Worm (Caenorhabditis elegans): ENCODE results near the gene K05F1.8.

K05F1.8 gene

DNA sequence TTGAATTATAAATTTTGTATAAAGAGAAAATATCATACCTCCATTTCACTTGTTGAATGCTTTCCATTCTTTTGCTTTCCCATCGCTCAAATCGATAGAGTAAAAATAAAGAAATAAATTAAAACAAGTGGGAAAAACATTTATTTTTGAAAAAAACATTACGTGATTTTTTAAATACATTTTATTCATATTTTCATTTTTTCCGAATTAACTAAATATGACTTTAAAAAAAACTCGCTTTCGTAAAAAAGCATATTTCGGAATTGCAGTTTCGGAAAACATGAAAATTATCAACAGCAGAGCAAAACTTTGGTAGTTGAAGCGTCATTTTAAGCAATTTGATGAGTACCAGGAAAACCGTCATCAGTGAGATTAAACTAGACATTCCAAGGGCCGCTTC is at the start of gene K05F1.8:
K05F1.8 (minus strand) TSS at position 101 of the 400 bp plus-strand sequence.
- TF ChIP-seq tbx-11 (GFP tag; IDR thresholded peaks at IDR 0.05) (no peak), B0310.2 (tag; optimal IDR thresholded peaks at IDR 0.05) (no peak), ceh-13 (GFP tag; optimal IDR thresholded peaks at IDR 0.05) (no peak), pes-1 (GFP tag; IDR thresholded peaks at IDR 0.05) (no peak), ceh-36 (tag; optimal IDR thresholded peaks at IDR 0.05) (no peak), hmg-4 (GFP tag; optimal IDR thresholded peaks at IDR 0.05) (no peak), hmbx-1 (tag; optimal IDR thresholded peaks at IDR 0.05) (no peak), ama-1 (optimal IDR thresholded peaks at IDR 0.05) (no peak), F13C5.2 (tag; optimal IDR thresholded peaks at IDR 0.05) (no peak), scrt-1 (GFP tag; IDR thresholded peaks at IDR 0.05) (no peak), tra-4 (tag; optimal IDR thresholded peaks at IDR 0.05) (no peak)

DNA sequence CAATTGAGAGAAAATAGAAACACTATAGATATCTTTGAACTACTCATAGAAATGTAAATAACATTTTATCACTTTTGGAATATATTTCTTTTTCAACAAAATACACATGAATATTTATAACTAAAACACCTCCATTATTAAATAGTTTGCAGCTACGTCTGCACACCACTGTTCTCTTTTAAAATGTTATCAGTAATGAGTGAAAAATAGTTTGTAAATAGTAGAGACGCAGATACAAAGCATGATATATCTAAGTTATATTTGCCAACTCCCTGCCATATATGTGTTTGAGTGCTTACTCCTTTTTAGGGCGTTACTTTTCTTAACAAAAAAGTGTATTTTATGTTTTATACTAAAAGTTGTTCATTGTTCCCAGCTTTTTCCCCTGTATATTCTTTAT is 46.7 kb upstream of the K05F1.8 start:
- no peak for TF ChIP-seq flt-1 (GFP tag; IDR thresholded peaks at IDR 0.05)
- TF ChIP-seq scrt-1 (GFP tag; IDR thresholded peaks at IDR 0.05): no peak
- TF ChIP-seq hnd-1 (tag; optimal IDR thresholded peaks at IDR 0.05): no peak
- no peak for TF ChIP-seq hmbx-1 (tag; optimal IDR thresholded peaks at IDR 0.05)
- no peak for TF ChIP-seq hmg-4 (GFP tag; optimal IDR thresholded peaks at IDR 0.05)
- no peak for TF ChIP-seq tra-4 (tag; optimal IDR thresholded peaks at IDR 0.05)
- no peak for TF ChIP-seq ets-7 (tag; optimal IDR thresholded peaks at IDR 0.05)
- TF ChIP-seq ceh-13 (GFP tag; optimal IDR thresholded peaks at IDR 0.05): no peak
- no peak for TF ChIP-seq sea-1 (GFP tag; conservative IDR thresholded peaks at IDR 0.05)
- no peak for TF ChIP-seq B0310.2 (tag; optimal IDR thresholded peaks at IDR 0.05)
- TF ChIP-seq ceh-36 (tag; optimal IDR thresholded peaks at IDR 0.05): no peak
- no peak for TF ChIP-seq tbx-37 (GFP tag; conservative IDR thresholded peaks at IDR 0.05)
- no peak for TF ChIP-seq pes-1 (GFP tag; IDR thresholded peaks at IDR 0.05)
- no peak for TF ChIP-seq aly-1 (tag; optimal IDR thresholded peaks at IDR 0.05)
- TF ChIP-seq ama-1 (optimal IDR thresholded peaks at IDR 0.05): no peak

DNA sequence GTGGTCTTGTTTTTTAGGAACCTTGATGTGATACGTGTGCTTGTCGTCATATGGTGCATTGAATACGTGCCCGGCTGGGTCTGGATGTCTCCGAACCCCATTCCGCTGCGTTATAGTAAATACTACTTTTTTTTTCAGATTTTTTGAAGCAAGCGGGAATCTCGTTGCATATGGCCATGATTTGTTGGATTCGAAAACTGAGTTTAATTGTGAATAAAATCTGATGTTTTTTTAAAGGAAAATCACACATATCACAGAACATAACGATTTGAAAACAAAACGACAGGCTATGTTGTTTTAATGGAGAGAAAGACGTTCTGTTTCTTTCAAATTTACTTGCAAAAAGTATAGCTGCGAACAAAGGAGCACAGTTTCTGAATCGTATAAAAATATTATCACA is 46.0 kb upstream of the K05F1.8 start, which contains the start of the genes ZK1248.17 and H41C03.3:
ZK1248.17 (minus strand) TSS at position 101 of the 400 bp plus-strand sequence.
H41C03.3 (plus strand) TSS at position 337 of the 400 bp plus-strand sequence.
- no peak for TF ChIP-seq ama-1 (optimal IDR thresholded peaks at IDR 0.05)
- TF ChIP-seq ceh-36 (tag; optimal IDR thresholded peaks at IDR 0.05): no peak
- no peak for TF ChIP-seq ceh-13 (GFP tag; optimal IDR thresholded peaks at IDR 0.05)
- no peak for TF ChIP-seq ets-7 (tag; optimal IDR thresholded peaks at IDR 0.05)
- TF ChIP-seq tbx-11 (GFP tag; IDR thresholded peaks at IDR 0.05): no peak
- TF ChIP-seq F13C5.2 (tag; optimal IDR thresholded peaks at IDR 0.05): no peak
- TF ChIP-seq hnd-1 (tag; optimal IDR thresholded peaks at IDR 0.05): no peak
- no peak for TF ChIP-seq sea-1 (GFP tag; conservative IDR thresholded peaks at IDR 0.05)
- no peak for TF ChIP-seq pes-1 (GFP tag; IDR thresholded peaks at IDR 0.05)
- no peak for TF ChIP-seq flt-1 (GFP tag; IDR thresholded peaks at IDR 0.05)
- TF ChIP-seq tra-4 (tag; optimal IDR thresholded peaks at IDR 0.05): no peak
- no peak for TF ChIP-seq B0310.2 (tag; optimal IDR thresholded peaks at IDR 0.05)

DNA sequence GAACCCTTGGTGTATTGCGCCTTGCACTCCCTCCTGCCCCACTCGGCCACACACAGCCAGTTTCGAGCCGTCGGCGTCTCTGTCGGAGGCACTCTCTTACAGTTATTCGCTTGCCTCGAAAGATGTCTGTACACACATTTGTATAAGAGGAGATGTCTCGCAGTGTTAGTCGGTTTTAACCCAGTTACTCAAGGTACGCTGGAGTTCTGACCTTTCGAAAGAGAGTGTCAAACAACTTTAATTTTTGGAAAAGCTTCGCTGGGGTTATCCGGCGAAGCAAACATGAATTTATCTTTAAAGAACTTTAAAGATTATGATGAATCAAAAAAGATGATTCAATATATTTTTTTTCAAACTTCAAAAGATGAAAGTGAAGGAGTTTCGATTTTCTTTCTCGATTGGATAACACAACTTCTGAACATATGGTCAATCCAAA is 45.3 kb upstream of the K05F1.8 start:
- peak; percentile 96 for TF ChIP-seq ceh-36 (tag; optimal IDR thresholded peaks at IDR 0.05)
- peak; percentile 100 for TF ChIP-seq ama-1 (optimal IDR thresholded peaks at IDR 0.05)
- peak; percentile 27 for TF ChIP-seq ceh-13 (GFP tag; optimal IDR thresholded peaks at IDR 0.05)
- TF ChIP-seq sea-1 (GFP tag; conservative IDR thresholded peaks at IDR 0.05): peak; percentile 89
- peak; percentile 72 for TF ChIP-seq flt-1 (GFP tag; IDR thresholded peaks at IDR 0.05)
- TF ChIP-seq pes-1 (GFP tag; IDR thresholded peaks at IDR 0.05): peak; percentile 86
- peak; percentile 40 for TF ChIP-seq aly-1 (tag; optimal IDR thresholded peaks at IDR 0.05)
- peak; percentile 84 for TF ChIP-seq hmbx-1 (tag; optimal IDR thresholded peaks at IDR 0.05)
- TF ChIP-seq scrt-1 (GFP tag; IDR thresholded peaks at IDR 0.05): peak; percentile 67
- peak; percentile 98 for TF ChIP-seq F13C5.2 (tag; optimal IDR thresholded peaks at IDR 0.05)
- TF ChIP-seq B0310.2 (tag; optimal IDR thresholded peaks at IDR 0.05): peak; percentile 88
- peak; percentile 92 for TF ChIP-seq tra-4 (tag; optimal IDR thresholded peaks at IDR 0.05)
- TF ChIP-seq tbx-11 (GFP tag; IDR thresholded peaks at IDR 0.05): peak; percentile 79
- TF ChIP-seq hnd-1 (tag; optimal IDR thresholded peaks at IDR 0.05): peak; percentile 53
- peak; percentile 39 for TF ChIP-seq tbx-37 (GFP tag; conservative IDR thresholded peaks at IDR 0.05)
- TF ChIP-seq hmg-4 (GFP tag; optimal IDR thresholded peaks at IDR 0.05): peak; percentile 96
- TF ChIP-seq ets-7 (tag; optimal IDR thresholded peaks at IDR 0.05): peak; percentile 80

DNA sequence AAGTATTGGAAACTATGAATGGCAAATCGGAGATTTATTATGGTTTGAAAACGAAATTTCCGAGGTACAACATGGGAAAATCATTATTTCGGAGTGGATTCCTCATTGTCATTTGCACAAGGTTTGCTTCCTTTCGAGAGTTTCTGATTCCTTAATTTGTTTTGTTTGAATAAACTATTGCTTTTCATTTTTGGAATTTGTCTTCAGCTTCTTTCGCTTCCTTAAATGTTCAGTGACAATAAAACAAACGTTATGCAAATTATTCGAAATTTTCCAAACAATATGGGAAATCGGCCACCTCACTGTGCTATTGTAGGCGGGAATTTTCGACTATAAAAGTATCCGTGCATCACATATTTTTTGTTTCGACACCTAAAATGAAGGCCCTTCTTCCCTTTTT is 42.4 kb upstream of the K05F1.8 start, which contains the start of gene nep-25:
nep-25 (plus strand) TSS at position 375 of the 400 bp plus-strand sequence.
- TF ChIP-seq ets-7 (tag; optimal IDR thresholded peaks at IDR 0.05) (no peak), tbx-37 (GFP tag; conservative IDR thresholded peaks at IDR 0.05) (no peak), ceh-13 (GFP tag; optimal IDR thresholded peaks at IDR 0.05) (no peak), hnd-1 (tag; optimal IDR thresholded peaks at IDR 0.05) (no peak), F13C5.2 (tag; optimal IDR thresholded peaks at IDR 0.05) (no peak), B0310.2 (tag; optimal IDR thresholded peaks at IDR 0.05) (no peak), tra-4 (tag; optimal IDR thresholded peaks at IDR 0.05) (no peak), scrt-1 (GFP tag; IDR thresholded peaks at IDR 0.05) (no peak), flt-1 (GFP tag; IDR thresholded peaks at IDR 0.05) (no peak), hmbx-1 (tag; optimal IDR thresholded peaks at IDR 0.05) (no peak), ama-1 (optimal IDR thresholded peaks at IDR 0.05) (no peak), aly-1 (tag; optimal IDR thresholded peaks at IDR 0.05) (no peak), sea-1 (GFP tag; conservative IDR thresholded peaks at IDR 0.05) (no peak)

DNA sequence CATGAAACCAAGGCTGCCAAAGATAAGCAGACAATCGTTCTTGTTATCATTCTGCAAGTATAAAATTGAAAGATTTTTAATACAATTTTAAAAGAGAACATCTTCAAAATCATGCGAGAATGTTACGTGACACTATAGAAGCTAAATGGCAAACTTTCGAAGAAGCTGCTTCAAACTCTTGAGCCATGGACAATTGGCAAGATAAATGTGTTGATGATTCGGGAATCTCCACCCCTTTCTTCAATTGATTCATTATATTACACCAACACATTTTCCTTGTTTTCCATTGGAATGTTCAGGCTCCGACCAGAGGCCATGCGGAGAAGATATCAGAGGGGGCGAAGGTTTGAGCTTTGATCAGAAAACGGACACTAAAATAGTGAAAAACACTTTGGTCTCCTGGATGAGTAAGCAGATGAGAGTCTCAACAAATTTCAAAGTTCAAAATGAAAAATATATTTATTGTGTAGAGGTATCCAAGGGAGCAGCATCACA is 41.6 kb upstream of the K05F1.8 start, which contains the start of gene lec-5:
lec-5 (minus strand) TSS at position 51 of the 495 bp plus-strand sequence.
- TF ChIP-seq tbx-37 (GFP tag; conservative IDR thresholded peaks at IDR 0.05) (no peak), ama-1 (optimal IDR thresholded peaks at IDR 0.05) (no peak), hmbx-1 (tag; optimal IDR thresholded peaks at IDR 0.05) (no peak), scrt-1 (GFP tag; IDR thresholded peaks at IDR 0.05) (no peak), ets-7 (tag; optimal IDR thresholded peaks at IDR 0.05) (no peak), ceh-36 (tag; optimal IDR thresholded peaks at IDR 0.05) (no peak), sea-1 (GFP tag; conservative IDR thresholded peaks at IDR 0.05) (no peak), pes-1 (GFP tag; IDR thresholded peaks at IDR 0.05) (no peak), aly-1 (tag; optimal IDR thresholded peaks at IDR 0.05) (no peak), ceh-13 (GFP tag; optimal IDR thresholded peaks at IDR 0.05) (no peak), hmg-4 (GFP tag; optimal IDR thresholded peaks at IDR 0.05) (no peak), hnd-1 (tag; optimal IDR thresholded peaks at IDR 0.05) (no peak), tbx-11 (GFP tag; IDR thresholded peaks at IDR 0.05) (no peak), flt-1 (GFP tag; IDR thresholded peaks at IDR 0.05) (no peak), B0310.2 (tag; optimal IDR thresholded peaks at IDR 0.05) (no peak), F13C5.2 (tag; optimal IDR thresholded peaks at IDR 0.05) (no peak), tra-4 (tag; optimal IDR thresholded peaks at IDR 0.05) (no peak)
